Worm (Caenorhabditis elegans): ENCODE results near the gene nspc-17.

- TF ChIP-seq D2030.7 (GFP tag; IDR thresholded peaks at IDR 0.05), result no peak
- no peak for TF ChIP-seq unc-62 (GFP tag; optimal IDR thresholded peaks at IDR 0.05)
- TF ChIP-seq nfya-2 (GFP tag; IDR thresholded peaks at IDR 0.05), result no peak
- TF ChIP-seq F23B12.7 (tag; optimal IDR thresholded peaks at IDR 0.05; ENCODE audit: insufficient read depth), result no peak
Measured at ce11 chrX:14500422-14501058, 24.4 kb downstream of the nspc-17 start.

All from whole organism, young adult.